Worm (Caenorhabditis elegans) whole organism, L1 larva: ENCODE measurements around the gene wdfy-2.

Source experiments
- C16A3.4 ChIP-seq: fragments of 150-350 bp; optimal IDR thresholded peaks from 2 replicates; lab custom pipeline; 2014; ENCODE audit warnings: missing biosample characterization, missing genetic modification characterization
- C34B4.2 ChIP-seq: sonication (generic microtip); optimal IDR thresholded peaks from 2 replicates; lab custom pipeline; 2017; ENCODE audit warnings: mild to moderate bottlenecking, missing genetic modification characterization, missing compliant biosample characterization
- alr-1 ChIP-seq: fragments of 200-800 bp; sonication (Bioruptor generic); optimal IDR thresholded peaks from 2 replicates; lab custom pipeline; 2018; ENCODE audit warnings: borderline replicate concordance, mild to moderate bottlenecking, missing genetic modification characterization, missing compliant biosample characterization
- aly-2 ChIP-seq: fragments of 150-350 bp; optimal IDR thresholded peaks from 2 replicates; lab custom pipeline; 2014; ENCODE audit warnings: missing biosample characterization, missing genetic modification characterization
- ama-1 ChIP-seq: fragments of 150-350 bp; optimal IDR thresholded peaks from 2 replicates; lab custom pipeline; 2014
- blmp-1 ChIP-seq: fragments of 150-350 bp; optimal IDR thresholded peaks from 2 replicates; lab custom pipeline; 2014; ENCODE audit warnings: missing biosample characterization, missing genetic modification characterization
- ceh-63 ChIP-seq: fragments of 200-800 bp; sonication (Bioruptor generic); optimal IDR thresholded peaks from 2 replicates; lab custom pipeline; 2018; ENCODE audit warnings: mild to moderate bottlenecking, missing genetic modification characterization, missing compliant biosample characterization
- ceh-8 ChIP-seq: fragments of 200-800 bp; sonication (Bioruptor generic); optimal IDR thresholded peaks from 2 replicates; lab custom pipeline; 2018; ENCODE audit warnings: mild to moderate bottlenecking, missing genetic modification characterization, moderate library complexity, missing compliant biosample characterization
- ceh-82 ChIP-seq, 3 experiments: fragments of 150-350 bp in 1 of 3; sonication (generic microtip) in 2 of 3; optimal IDR thresholded peaks; 2 replicates each; lab custom pipeline; 2014 to 2017; ENCODE audit warnings: missing biosample characterization in 3 of 3, missing genetic modification characterization in 3 of 3
- ceh-90 ChIP-seq: sonication (generic microtip); optimal IDR thresholded peaks from 2 replicates; lab custom pipeline; 2016; ENCODE audit warnings: missing genetic modification characterization, missing compliant biosample characterization
- ces-1 ChIP-seq: fragments of 150-350 bp; optimal IDR thresholded peaks from 2 replicates; lab custom pipeline; 2014; ENCODE audit warnings: missing biosample characterization, missing genetic modification reagents, missing genetic modification characterization
- dpl-1 ChIP-seq, 3 experiments: fragments of 150-350 bp in 2 of 3; sonication (generic microtip) in 1 of 3; optimal IDR thresholded peaks; 2 replicates each; lab custom pipeline; 2014 to 2017; ENCODE audit warnings: missing biosample characterization in 3 of 3, missing genetic modification characterization in 3 of 3, missing genetic modification reagents in 3 of 3
- efl-3 ChIP-seq: fragments of 200-800 bp; sonication (Bioruptor generic); optimal IDR thresholded peaks from 2 replicates; lab custom pipeline; 2018; ENCODE audit warnings: mild to moderate bottlenecking, missing genetic modification characterization, missing compliant biosample characterization
- egl-13 ChIP-seq: sonication (generic microtip); optimal IDR thresholded peaks from 2 replicates; lab custom pipeline; 2016; ENCODE audit warnings: missing genotype, missing genetic modification reagents, missing genetic modification characterization, missing compliant biosample characterization
- elt-2 ChIP-seq: sonication (generic microtip); optimal IDR thresholded peaks from 2 replicates; lab custom pipeline; 2016; ENCODE audit warnings: missing genetic modification characterization, mild to moderate bottlenecking, inconsistent platforms, missing compliant biosample characterization, missing genetic modification reagents
- fkh-4 ChIP-seq: sonication (generic microtip); optimal IDR thresholded peaks from 2 replicates; lab custom pipeline; 2016; ENCODE audit warnings: missing compliant biosample characterization, missing genetic modification characterization, borderline replicate concordance
- fkh-8 ChIP-seq: sonication (generic microtip); optimal IDR thresholded peaks from 2 replicates; lab custom pipeline; 2016; ENCODE audit warnings: mild to moderate bottlenecking, missing genetic modification characterization, missing compliant biosample characterization
- fos-1 ChIP-seq: fragments of 150-350 bp; optimal IDR thresholded peaks from 2 replicates; lab custom pipeline; 2014; ENCODE audit warnings: missing biosample characterization, missing genetic modification characterization
- grh-1 ChIP-seq: fragments of 200-800 bp; sonication (Bioruptor generic); IDR thresholded peaks from 2 replicates; pipeline ENCODE4 v1.3.6; 2022; ENCODE audit warnings: missing genetic modification reagents, missing genetic modification characterization, missing compliant biosample characterization
- hlh-17 ChIP-seq: fragments of 200-800 bp; sonication (Bioruptor generic); optimal IDR thresholded peaks from 2 replicates; lab custom pipeline; 2018; ENCODE audit warnings: missing genetic modification characterization, mild to moderate bottlenecking, missing compliant biosample characterization, moderate library complexity, borderline replicate concordance
- isw-1 ChIP-seq: fragments of 200-800 bp; sonication (Bioruptor generic); IDR thresholded peaks from 2 replicates; pipeline ENCODE4 v1.3.6; 2022; ENCODE audit warnings: missing genetic modification characterization, missing compliant biosample characterization
- jun-1 ChIP-seq: fragments of 150-350 bp; optimal IDR thresholded peaks from 2 replicates; lab custom pipeline; 2014; ENCODE audit warnings: missing biosample characterization, missing genetic modification reagents, missing genetic modification characterization
- lin-13 ChIP-seq: fragments of 150-350 bp; optimal IDR thresholded peaks from 2 replicates; lab custom pipeline; 2014; ENCODE audit warnings: missing biosample characterization, missing genetic modification reagents, missing genetic modification characterization
- lin-14 ChIP-seq: fragments of 200-800 bp; sonication (Bioruptor generic); optimal IDR thresholded peaks from 2 replicates; lab custom pipeline; 2018; ENCODE audit warnings: mild to moderate bottlenecking, missing genetic modification characterization, moderate library complexity, missing compliant biosample characterization
- lin-39 ChIP-seq: fragments of 150-350 bp; optimal IDR thresholded peaks from 2 replicates; lab custom pipeline; 2014; ENCODE audit warnings: missing biosample characterization, missing genetic modification reagents, missing genetic modification characterization
- lir-3 ChIP-seq: sonication (generic microtip); optimal IDR thresholded peaks from 2 replicates; lab custom pipeline; 2016; ENCODE audit warnings: mild to moderate bottlenecking, missing genetic modification characterization, moderate library complexity, missing compliant biosample characterization; ENCODE audit not compliant: poor library complexity
- mab-9 ChIP-seq: fragments of 200-800 bp; sonication (Bioruptor generic); IDR thresholded peaks from 2 replicates; pipeline ENCODE4 v1.3.6; 2022; ENCODE audit warnings: missing genetic modification reagents, missing genetic modification characterization, missing compliant biosample characterization
- nhr-11 ChIP-seq: fragments of 150-350 bp; optimal IDR thresholded peaks from 2 replicates; lab custom pipeline; 2014; ENCODE audit warnings: missing biosample characterization, missing genetic modification characterization
- nhr-12 ChIP-seq: sonication (generic microtip); optimal IDR thresholded peaks from 2 replicates; lab custom pipeline; 2017; ENCODE audit warnings: missing biosample characterization, missing genetic modification characterization
- nhr-20 ChIP-seq: sonication (generic microtip); optimal IDR thresholded peaks from 2 replicates; lab custom pipeline; 2016; ENCODE audit warnings: mild to moderate bottlenecking, missing genetic modification characterization, missing compliant biosample characterization
- nhr-28 ChIP-seq: fragments of 150-350 bp; optimal IDR thresholded peaks from 2 replicates; lab custom pipeline; 2014; ENCODE audit warnings: missing biosample characterization, missing genetic modification characterization
- nhr-71 ChIP-seq: sonication (generic microtip); optimal IDR thresholded peaks from 2 replicates; lab custom pipeline; 2016; ENCODE audit warnings: mild to moderate bottlenecking, missing genetic modification characterization, moderate library complexity, missing compliant biosample characterization
- nhr-77 ChIP-seq: fragments of 150-350 bp; optimal IDR thresholded peaks from 2 replicates; lab custom pipeline; 2014; ENCODE audit warnings: missing biosample characterization, missing genetic modification characterization
- pag-3 ChIP-seq: sonication (generic microtip); optimal IDR thresholded peaks from 2 replicates; lab custom pipeline; 2017; ENCODE audit warnings: missing genetic modification characterization, mild to moderate bottlenecking, missing compliant biosample characterization, antibody characterized with exemption, borderline replicate concordance; ENCODE audit not compliant: insufficient read depth
- pax-3 ChIP-seq: fragments of 200-800 bp; sonication (Bioruptor generic); optimal IDR thresholded peaks from 2 replicates; lab custom pipeline; 2018; ENCODE audit warnings: mild to moderate bottlenecking, missing genetic modification characterization, moderate library complexity, missing compliant biosample characterization
- pqm-1 ChIP-seq: sonication (generic microtip); optimal IDR thresholded peaks from 3 replicates; lab custom pipeline; 2017; ENCODE audit warnings: missing biosample characterization, missing genetic modification characterization
- rnt-1 ChIP-seq: sonication (generic microtip); optimal IDR thresholded peaks from 2 replicates; lab custom pipeline; 2016; ENCODE audit warnings: mild to moderate bottlenecking, missing genetic modification characterization, moderate library complexity, missing compliant biosample characterization
- skn-1 ChIP-seq: fragments of 150-350 bp; optimal IDR thresholded peaks from 2 replicates; lab custom pipeline; 2014; ENCODE audit warnings: missing biosample characterization, missing genetic modification characterization
- snu-23 ChIP-seq: sonication (generic microtip); optimal IDR thresholded peaks from 2 replicates; lab custom pipeline; 2016; ENCODE audit warnings: missing genetic modification characterization, missing compliant biosample characterization
- sptf-1 ChIP-seq: fragments of 150-350 bp; optimal IDR thresholded peaks from 2 replicates; lab custom pipeline; 2014; ENCODE audit warnings: missing biosample characterization, missing genetic modification characterization
- swsn-7 ChIP-seq: sonication (generic microtip); optimal IDR thresholded peaks from 2 replicates; lab custom pipeline; 2016; ENCODE audit warnings: missing genetic modification characterization, missing compliant biosample characterization
- tbx-2 ChIP-seq: sonication (generic microtip); optimal IDR thresholded peaks from 2 replicates; lab custom pipeline; 2016; ENCODE audit warnings: missing genetic modification characterization, missing compliant biosample characterization
- unc-130 ChIP-seq: fragments of 150-350 bp; optimal IDR thresholded peaks from 2 replicates; lab custom pipeline; 2017; ENCODE audit warnings: missing biosample characterization, missing genetic modification characterization, inconsistent platforms
- unc-62 ChIP-seq: fragments of 150-350 bp; optimal IDR thresholded peaks from 2 replicates; lab custom pipeline; 2014; ENCODE audit warnings: missing biosample characterization, missing genetic modification reagents, missing genetic modification characterization
- vab-15 ChIP-seq: sonication (generic microtip); optimal IDR thresholded peaks from 2 replicates; lab custom pipeline; 2017; ENCODE audit warnings: missing genotype, mild to moderate bottlenecking, missing genetic modification characterization, missing compliant biosample characterization
- zag-1 ChIP-seq: fragments of 150-350 bp; optimal IDR thresholded peaks from 2 replicates; lab custom pipeline; 2014; ENCODE audit warnings: missing biosample characterization, missing genetic modification characterization
- zip-4 ChIP-seq: fragments of 200-800 bp; sonication (Bioruptor generic); optimal IDR thresholded peaks from 2 replicates; lab custom pipeline; 2018; ENCODE audit warnings: mild to moderate bottlenecking, missing genetic modification characterization, moderate library complexity, missing compliant biosample characterization
- ztf-11 ChIP-seq, 2 experiments: sonication (generic microtip); optimal IDR thresholded peaks; 2 replicates each; lab custom pipeline; 2016 to 2017; ENCODE audit warnings: missing genetic modification characterization in 2 of 2, missing biosample characterization in 1 of 2, missing compliant biosample characterization in 1 of 2
- ztf-4 ChIP-seq: fragments of 150-350 bp; optimal IDR thresholded peaks from 2 replicates; lab custom pipeline; 2014; ENCODE audit warnings: missing biosample characterization, missing genetic modification characterization

Gene wdfy-2

DNA sequence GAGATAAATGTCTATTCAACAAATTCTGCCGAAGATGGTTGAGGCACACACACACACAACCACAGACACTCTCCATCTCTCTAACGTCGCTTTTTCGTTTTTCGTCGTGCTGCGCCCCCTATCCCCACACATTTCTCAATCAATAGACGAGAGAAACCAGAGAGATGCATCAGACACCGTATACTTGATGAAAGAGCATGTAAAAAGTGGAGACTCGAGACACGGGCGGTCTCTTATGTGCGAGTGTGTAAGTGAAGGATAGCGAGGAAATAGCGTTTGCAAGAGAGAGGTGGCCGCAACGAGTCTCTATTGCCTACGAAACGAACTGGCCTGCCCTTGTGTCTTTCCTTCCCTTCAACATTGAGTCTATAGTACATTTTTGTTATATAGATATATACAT, 36.9 kb upstream of the wdfy-2 start (continued):
- TF ChIP-seq unc-130 (tag; lab: Kevin White, UChicago), result peak; percentile 66
- peak; percentile 94 for TF ChIP-seq tbx-2 (tag; lab: Kevin White, UChicago)
- peak; percentile 75 for TF ChIP-seq aly-2 (tag; lab: Kevin White, UChicago)
- no peak for TF ChIP-seq hlh-17
- TF ChIP-seq nhr-28, result peak; percentile 8
- peak; percentile 56 for TF ChIP-seq ceh-8 (GFP tag; lab: Kevin White, UChicago)
- no peak for TF ChIP-seq efl-3 (GFP tag; lab: Kevin White, UChicago)
- no peak for TF ChIP-seq fkh-4 (tag; lab: Kevin White, UChicago)
- peak; percentile 45 for TF ChIP-seq zip-4 (GFP tag; lab: Kevin White, UChicago)
- no peak for TF ChIP-seq alr-1 (tag; lab: Kevin White, UChicago)
- TF ChIP-seq jun-1, result peak; percentile 92
- TF ChIP-seq sptf-1 (tag; lab: Kevin White, UChicago), result no peak
- TF ChIP-seq pax-3 (tag; lab: Kevin White, UChicago), result peak; percentile 31
- TF ChIP-seq ama-1 (lab: Kevin White, UChicago), result peak; percentile 76
- peak; percentile 46 for TF ChIP-seq egl-13 (tag; lab: Kevin White, UChicago)
- TF ChIP-seq ces-1 (GFP tag; lab: Kevin White, UChicago), result no peak
- peak; percentile 62 for TF ChIP-seq nhr-11 (tag; lab: Kevin White, UChicago)
- TF ChIP-seq lin-39 (tag; lab: Kevin White, UChicago), result no peak
- peak; percentile 18 for TF ChIP-seq pag-3 (tag; lab: Kevin White, UChicago)
- TF ChIP-seq fos-1, result peak; percentile 72
- TF ChIP-seq lin-13 (GFP tag; lab: Kevin White, UChicago), result peak; percentile 85
- peak; percentile 75 for TF ChIP-seq blmp-1 (tag; lab: Kevin White, UChicago)
- TF ChIP-seq unc-62 (GFP tag; lab: Kevin White, UChicago), result peak; percentile 26
- peak; percentile 89 for TF ChIP-seq C16A3.4
- TF ChIP-seq mab-9 (GFP tag; lab: Robert Waterston, UW), result peak; percentile 74; the same call in 1 of the 2 replicates
- TF ChIP-seq fkh-8 (tag; lab: Kevin White, UChicago), result peak; percentile 95
- TF ChIP-seq isw-1 (GFP tag; lab: Robert Waterston, UW), result peak; percentile 62
- peak; percentile 38 for TF ChIP-seq zag-1 (tag; lab: Kevin White, UChicago)
- TF ChIP-seq ztf-11 (tag; optimal IDR thresholded peaks at IDR 0.05; lab: Kevin White, UChicago), result peak in 1 of 2 experiments; percentile 73
- peak; percentile 60 to 92 (median 75) for TF ChIP-seq ceh-82 (tag; optimal IDR thresholded peaks at IDR 0.05; lab: Kevin White, UChicago)
- TF ChIP-seq grh-1 (GFP tag; lab: Robert Waterston, UW), result peak; percentile 70
- TF ChIP-seq ceh-90, result no peak
- TF ChIP-seq nhr-20 (tag; lab: Kevin White, UChicago), result peak; percentile 98
- TF ChIP-seq pqm-1 (tag; lab: Kevin White, UChicago), result no peak
- peak; percentile 94 for TF ChIP-seq nhr-77 (tag; lab: Kevin White, UChicago)
- peak; percentile 77 for TF ChIP-seq lir-3
- TF ChIP-seq nhr-71 (tag; lab: Kevin White, UChicago), result peak; percentile 97
- peak; percentile 89 for TF ChIP-seq rnt-1
- TF ChIP-seq, all 84 proteins: peak for 61

DNA sequence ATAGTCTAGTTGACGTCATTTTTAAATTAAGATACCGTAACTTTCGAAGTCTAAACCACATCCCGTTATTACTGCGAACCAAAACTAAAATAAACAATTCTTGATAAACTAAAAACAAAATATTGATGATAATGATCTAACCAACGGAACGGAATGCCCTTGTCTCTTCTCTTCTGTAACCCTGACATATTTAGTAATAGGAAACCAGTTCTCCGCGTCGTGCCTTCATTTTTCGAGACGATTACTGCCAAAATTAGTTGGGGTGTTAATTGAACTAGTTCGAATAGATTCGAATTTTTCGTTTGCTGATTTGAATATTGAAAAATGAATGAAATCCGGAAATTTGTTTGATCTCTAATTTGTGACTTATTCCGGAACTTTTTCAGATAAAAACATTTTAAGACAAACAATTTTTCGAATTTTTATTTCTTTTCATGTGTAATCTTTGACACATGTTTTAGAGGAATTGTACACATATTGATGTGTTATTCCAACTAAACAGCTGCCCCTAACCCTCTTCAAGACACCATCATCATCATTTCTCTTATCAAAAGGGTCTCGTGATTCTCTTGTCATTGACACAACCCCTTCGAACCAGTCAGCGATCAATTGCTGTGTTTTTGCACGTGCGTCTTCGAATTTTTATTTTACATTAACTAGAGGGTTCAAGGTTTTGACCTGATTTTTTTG, 35.9 kb upstream of the wdfy-2 start:
- TF ChIP-seq elt-2 (tag; lab: Kevin White, UChicago) (peak; percentile 69), rnt-1 (peak; percentile 92), swsn-7 (tag; lab: Kevin White, UChicago) (peak; percentile 64), pax-3 (tag; lab: Kevin White, UChicago) (no peak), C34B4.2 (tag; lab: Kevin White, UChicago) (no peak), efl-3 (GFP tag; lab: Kevin White, UChicago) (no peak), nhr-20 (tag; lab: Kevin White, UChicago) (peak; percentile 93), dpl-1 (GFP tag; optimal IDR thresholded peaks at IDR 0.05; lab: Kevin White, UChicago) (peak in 2 of 3 experiments; percentile 19 to 51), pag-3 (tag; lab: Kevin White, UChicago) (no peak), ceh-63 (GFP tag; lab: Kevin White, UChicago) (no peak), skn-1 (peak; percentile 66), ztf-4 (tag; lab: Kevin White, UChicago) (peak; percentile 48), ztf-11 (tag; optimal IDR thresholded peaks at IDR 0.05; lab: Kevin White, UChicago) (no peak), lin-14 (GFP tag; lab: Kevin White, UChicago) (peak; percentile 95), snu-23 (GFP tag; lab: Kevin White, UChicago) (peak; percentile 86), ces-1 (GFP tag; lab: Kevin White, UChicago) (no peak), unc-62 (GFP tag; lab: Kevin White, UChicago) (no peak), vab-15 (tag; lab: Kevin White, UChicago) (peak; percentile 46), jun-1 (peak; percentile 73), nhr-12 (tag; lab: Kevin White, UChicago) (no peak), ceh-90 (no peak), isw-1 (GFP tag; lab: Robert Waterston, UW) (no peak)
